Fruit fly (Drosophila melanogaster) whole organism, prepupa: ENCODE data around the gene CG7567.

Experiments
- Blimp-1 ChIP-seq: fragments of 200-800 bp; sonication (Bioruptor generic); optimal IDR thresholded peaks from 3 replicates; lab custom pipeline; 2017; ENCODE audit warnings: missing biosample characterization, missing genetic modification characterization, mild to moderate bottlenecking, moderate library complexity, missing genetic modification reagents
- CG10631 ChIP-seq: fragments of 200-800 bp; sonication (Bioruptor generic); optimal IDR thresholded peaks from 2 replicates; lab custom pipeline; 2016; ENCODE audit warnings: missing biosample characterization, missing genetic modification characterization
- CG10669 ChIP-seq: fragments of 200-800 bp; sonication (Bioruptor generic); optimal IDR thresholded peaks from 3 replicates; lab custom pipeline; 2018; ENCODE audit warnings: missing biosample characterization, mild to moderate bottlenecking, missing genetic modification characterization, moderate library complexity
- CG11294 ChIP-seq: fragments of 200-800 bp; sonication (Bioruptor generic); IDR thresholded peaks from 2 replicates; pipeline ENCODE4 v1.3.6; 2022; ENCODE audit warnings: missing biosample characterization, missing genetic modification characterization
- CG11762 ChIP-seq: fragments of 200-800 bp; sonication (Bioruptor generic); optimal IDR thresholded peaks from 3 replicates; lab custom pipeline; 2016; ENCODE audit warnings: missing biosample characterization, missing genetic modification characterization; ENCODE audit not compliant: insufficient read depth
- CG3032 ChIP-seq: fragments of 200-800 bp; optimal IDR thresholded peaks from 2 replicates; lab custom pipeline; 2019; ENCODE audit warnings: missing biosample characterization, mild to moderate bottlenecking, missing genetic modification characterization, moderate library complexity
- CG31627 ChIP-seq: fragments of 200-800 bp; sonication (Bioruptor generic); optimal IDR thresholded peaks from 3 replicates; lab custom pipeline; 2016; ENCODE audit warnings: missing biosample characterization, missing genetic modification characterization
- CG32006 ChIP-seq: fragments of 200-800 bp; sonication (Bioruptor generic); optimal IDR thresholded peaks from 3 replicates; lab custom pipeline; 2017; ENCODE audit warnings: missing biosample characterization, mild to moderate bottlenecking, missing genetic modification characterization
- CG34406 ChIP-seq: fragments of 200-800 bp; sonication (Bioruptor generic); optimal IDR thresholded peaks from 3 replicates; lab custom pipeline; 2016; ENCODE audit warnings: missing biosample characterization, missing genetic modification characterization
- CG3919 ChIP-seq: fragments of 200-800 bp; sonication (Bioruptor generic); optimal IDR thresholded peaks from 3 replicates; lab custom pipeline; 2016; ENCODE audit warnings: missing biosample characterization, missing genetic modification characterization
- CG4318 ChIP-seq: fragments of 200-800 bp; sonication (Bioruptor generic); optimal IDR thresholded peaks from 3 replicates; lab custom pipeline; 2017; ENCODE audit warnings: missing biosample characterization, mild to moderate bottlenecking, missing genetic modification characterization
- CG6163 ChIP-seq: fragments of 200-800 bp; sonication (Bioruptor generic); IDR thresholded peaks from 3 replicates; pipeline ENCODE4 v1.3.6; 2022; ENCODE audit warnings: missing biosample characterization, missing genetic modification characterization
- CG6792 ChIP-seq: fragments of 200-800 bp; sonication (Bioruptor generic); optimal IDR thresholded peaks from 3 replicates; lab custom pipeline; 2016; ENCODE audit warnings: missing biosample characterization, missing genetic modification characterization
- CG6808 ChIP-seq: fragments of 200-800 bp; sonication (Bioruptor generic); optimal IDR thresholded peaks from 3 replicates; lab custom pipeline; 2017; ENCODE audit warnings: missing biosample characterization, missing genetic modification characterization, mild to moderate bottlenecking, moderate library complexity, missing genetic modification reagents
- CG6854 ChIP-seq: fragments of 200-800 bp; sonication (Bioruptor generic); optimal IDR thresholded peaks from 2 replicates; lab custom pipeline; 2017; ENCODE audit warnings: missing biosample characterization, mild to moderate bottlenecking, missing genetic modification characterization
- CG7368 ChIP-seq: fragments of 200-800 bp; sonication (Bioruptor generic); optimal IDR thresholded peaks from 3 replicates; lab custom pipeline; 2016; ENCODE audit warnings: missing biosample characterization, missing genetic modification characterization
- CG8119 ChIP-seq: fragments of 200-800 bp; sonication (Bioruptor generic); IDR thresholded peaks from 3 replicates; pipeline ENCODE4 v1.3.6; 2022; ENCODE audit warnings: missing biosample characterization, missing genetic modification characterization
- CG8632 ChIP-seq: fragments of 200-800 bp; sonication (Bioruptor generic); optimal IDR thresholded peaks from 3 replicates; lab custom pipeline; 2016; ENCODE audit warnings: missing biosample characterization, missing genetic modification characterization
- Eip78C ChIP-seq: fragments of 200-800 bp; sonication (Bioruptor generic); peaks from one replicate; lab custom pipeline; 2016; ENCODE audit warnings: missing biosample characterization, missing genetic modification characterization
- Eip93F ChIP-seq: fragments of 200-800 bp; sonication (Bioruptor generic); optimal IDR thresholded peaks from 2 replicates; lab custom pipeline; 2016; ENCODE audit warnings: missing biosample characterization, mild to moderate bottlenecking, missing genetic modification characterization
- Ets96B ChIP-seq: fragments of 200-800 bp; optimal IDR thresholded peaks from 2 replicates; lab custom pipeline; 2019; ENCODE audit warnings: missing biosample characterization, mild to moderate bottlenecking, missing genetic modification characterization, moderate library complexity
- Hr39 ChIP-seq: fragments of 200-800 bp; sonication (Bioruptor generic); optimal IDR thresholded peaks from 2 replicates; lab custom pipeline; 2016; ENCODE audit warnings: missing biosample characterization, missing genetic modification characterization
- Hr4 ChIP-seq: fragments of 200-800 bp; sonication (Bioruptor generic); optimal IDR thresholded peaks from 3 replicates; lab custom pipeline; 2016; ENCODE audit warnings: missing biosample characterization, missing genetic modification characterization
- Lpt ChIP-seq: fragments of 200-800 bp; sonication (Bioruptor generic); optimal IDR thresholded peaks from 3 replicates; lab custom pipeline; 2016; ENCODE audit warnings: missing biosample characterization, missing genetic modification characterization
- Met ChIP-seq: fragments of 200-800 bp; sonication (Bioruptor generic); optimal IDR thresholded peaks from 3 replicates; lab custom pipeline; 2016; ENCODE audit warnings: missing biosample characterization, missing genetic modification characterization
- OdsH ChIP-seq: fragments of 200-800 bp; sonication (Bioruptor generic); optimal IDR thresholded peaks from 3 replicates; lab custom pipeline; 2016; ENCODE audit warnings: missing biosample characterization, missing genetic modification characterization
- Smox ChIP-seq: fragments of 200-800 bp; sonication (Bioruptor generic); optimal IDR thresholded peaks from 3 replicates; lab custom pipeline; 2016; ENCODE audit warnings: missing biosample characterization, missing genetic modification characterization
- Sox102F ChIP-seq: fragments of 200-800 bp; sonication (Bioruptor generic); optimal IDR thresholded peaks from 2 replicates; lab custom pipeline; 2016; ENCODE audit warnings: missing biosample characterization, mild to moderate bottlenecking, missing genetic modification characterization
- Sox14 ChIP-seq: fragments of 200-800 bp; sonication (Bioruptor generic); optimal IDR thresholded peaks from 3 replicates; lab custom pipeline; 2016; ENCODE audit warnings: missing biosample characterization, missing genetic modification characterization
- achi ChIP-seq: fragments of 200-800 bp; sonication (Bioruptor generic); optimal IDR thresholded peaks from 3 replicates; lab custom pipeline; 2016; ENCODE audit warnings: missing biosample characterization, missing genetic modification characterization
- acj6 ChIP-seq: fragments of 200-800 bp; sonication (Bioruptor generic); optimal IDR thresholded peaks from 3 replicates; lab custom pipeline; 2016; ENCODE audit warnings: missing biosample characterization, missing genetic modification characterization
- cyc ChIP-seq: fragments of 200-800 bp; sonication (Bioruptor generic); optimal IDR thresholded peaks from 3 replicates; lab custom pipeline; 2016; ENCODE audit warnings: missing biosample characterization, missing genetic modification characterization
- dac ChIP-seq: fragments of 200-800 bp; sonication (Bioruptor generic); optimal IDR thresholded peaks from 2 replicates; lab custom pipeline; 2017; ENCODE audit warnings: missing biosample characterization, mild to moderate bottlenecking, missing genetic modification characterization
- dsx ChIP-seq: fragments of 200-800 bp; optimal IDR thresholded peaks from 3 replicates; lab custom pipeline; 2019; ENCODE audit warnings: missing biosample characterization, mild to moderate bottlenecking, missing genetic modification characterization, moderate library complexity; ENCODE audit not compliant: poor library complexity, severe bottlenecking
- eg ChIP-seq: fragments of 200-800 bp; sonication (Bioruptor generic); IDR thresholded peaks from 3 replicates; pipeline ENCODE4 v1.3.6; 2022; ENCODE audit warnings: missing biosample characterization, missing genetic modification characterization
- esn ChIP-seq: fragments of 200-800 bp; sonication (Bioruptor generic); optimal IDR thresholded peaks from 2 replicates; lab custom pipeline; 2016; ENCODE audit warnings: missing biosample characterization, mild to moderate bottlenecking, missing genetic modification characterization, moderate library complexity
- fd59A ChIP-seq: fragments of 200-800 bp; sonication (Bioruptor generic); optimal IDR thresholded peaks from 2 replicates; lab custom pipeline; 2017; ENCODE audit warnings: missing biosample characterization, mild to moderate bottlenecking, missing genetic modification characterization, missing genetic modification reagents
- fkh ChIP-seq: fragments of 200-800 bp; sonication (Bioruptor generic); optimal IDR thresholded peaks from 3 replicates; lab custom pipeline; 2017; ENCODE audit warnings: missing biosample characterization, mild to moderate bottlenecking, missing genetic modification characterization, moderate library complexity
- lz ChIP-seq: fragments of 200-800 bp; sonication (Bioruptor generic); optimal IDR thresholded peaks from 3 replicates; lab custom pipeline; 2016; ENCODE audit warnings: missing biosample characterization, missing genetic modification characterization
- net ChIP-seq: fragments of 200-800 bp; sonication (Bioruptor generic); optimal IDR thresholded peaks from 3 replicates; lab custom pipeline; 2016; ENCODE audit warnings: missing biosample characterization, missing genetic modification characterization
- pdm3 ChIP-seq: fragments of 200-800 bp; sonication (Bioruptor generic); optimal IDR thresholded peaks from 3 replicates; lab custom pipeline; 2016; ENCODE audit warnings: missing biosample characterization, missing genetic modification characterization
- spab ChIP-seq: fragments of 200-800 bp; sonication (Bioruptor generic); optimal IDR thresholded peaks from 2 replicates; lab custom pipeline; 2017; ENCODE audit warnings: missing biosample characterization, mild to moderate bottlenecking, missing genetic modification characterization, missing genetic modification reagents
- ss ChIP-seq, 2 experiments: fragments of 200-800 bp; sonication (Bioruptor generic); optimal IDR thresholded peaks; 2 replicates in 1 of 2; 3 replicates in 1 of 2; lab custom pipeline; 2017 to 2018; ENCODE audit warnings: mild to moderate bottlenecking in 2 of 2, missing biosample characterization in 2 of 2, missing genetic modification characterization in 2 of 2, moderate library complexity in 1 of 2
- svp ChIP-seq: fragments of 200-800 bp; sonication (Bioruptor generic); peaks from one replicate; lab custom pipeline; 2016; ENCODE audit warnings: missing biosample characterization, missing genetic modification characterization
- topi ChIP-seq: fragments of 200-800 bp; sonication (Bioruptor generic); optimal IDR thresholded peaks from 3 replicates; lab custom pipeline; 2016; ENCODE audit warnings: missing biosample characterization, missing genetic modification characterization
- vri ChIP-seq: fragments of 200-800 bp; sonication (Bioruptor generic); optimal IDR thresholded peaks from 3 replicates; lab custom pipeline; 2016; ENCODE audit warnings: missing biosample characterization, mild to moderate bottlenecking, missing genetic modification characterization

The CG7567 gene

DNA sequence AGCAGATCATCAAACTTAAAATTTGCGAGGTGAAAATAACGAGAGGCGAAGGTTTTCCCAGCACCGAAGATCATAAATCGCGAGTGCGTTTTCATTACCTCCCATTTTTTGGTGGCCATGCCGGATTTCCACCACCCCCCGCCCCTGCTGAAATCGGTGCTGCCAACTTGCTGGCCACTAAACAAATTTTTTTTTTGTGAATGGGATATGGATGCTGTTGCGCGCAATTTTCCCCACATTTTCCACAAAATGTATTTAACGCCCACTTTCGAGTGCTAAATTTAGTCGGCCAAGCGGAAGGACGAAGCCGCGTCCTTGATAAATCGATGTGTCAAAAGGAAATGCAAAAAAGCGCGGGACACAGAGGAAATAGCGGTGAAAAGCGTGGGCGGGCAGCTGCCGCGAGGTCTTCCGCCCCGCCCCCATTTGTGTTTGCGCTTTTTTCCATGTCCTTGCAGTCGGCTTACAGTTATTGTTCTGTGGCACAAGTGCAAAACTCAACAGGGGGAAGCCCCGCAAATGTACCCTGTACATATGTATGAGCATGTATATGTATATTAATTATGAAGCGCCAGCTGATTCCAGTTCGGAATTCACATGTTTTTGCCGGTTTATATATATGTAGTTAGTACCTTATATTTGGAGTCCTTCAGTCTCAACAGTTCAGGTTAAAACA is 4.4 kb upstream of the CG7567 start:
- TF ChIP-seq svp (GFP tag; lab: Kevin White, UChicago) (peak; percentile 55), spab (no peak), CG8632 (GFP tag; lab: Kevin White, UChicago) (no peak), CG6163 (0 out of 3 replicates have a peak, but pooled peaks have one; percentile 36), Eip78C (GFP tag; lab: Kevin White, UChicago) (peak; percentile 50), fkh (GFP tag; lab: Kevin White, UChicago) (no peak), eg (peak; percentile 40; the same call in 1 of the 3 replicates), CG11294 (no peak), ss (GFP tag; optimal IDR thresholded peaks at IDR 0.05; lab: Kevin White, UChicago) (no peak), CG11762 (GFP tag; lab: Kevin White, UChicago) (peak; percentile 7), CG32006 (GFP tag; lab: Kevin White, UChicago) (no peak), CG6808 (GFP tag; lab: Kevin White, UChicago) (no peak), CG3032 (tag; lab: Kevin White, UChicago) (no peak), CG4318 (GFP tag; lab: Kevin White, UChicago) (no peak), topi (GFP tag; lab: Kevin White, UChicago) (no peak), CG6854 (GFP tag; lab: Kevin White, UChicago) (no peak)

DNA sequence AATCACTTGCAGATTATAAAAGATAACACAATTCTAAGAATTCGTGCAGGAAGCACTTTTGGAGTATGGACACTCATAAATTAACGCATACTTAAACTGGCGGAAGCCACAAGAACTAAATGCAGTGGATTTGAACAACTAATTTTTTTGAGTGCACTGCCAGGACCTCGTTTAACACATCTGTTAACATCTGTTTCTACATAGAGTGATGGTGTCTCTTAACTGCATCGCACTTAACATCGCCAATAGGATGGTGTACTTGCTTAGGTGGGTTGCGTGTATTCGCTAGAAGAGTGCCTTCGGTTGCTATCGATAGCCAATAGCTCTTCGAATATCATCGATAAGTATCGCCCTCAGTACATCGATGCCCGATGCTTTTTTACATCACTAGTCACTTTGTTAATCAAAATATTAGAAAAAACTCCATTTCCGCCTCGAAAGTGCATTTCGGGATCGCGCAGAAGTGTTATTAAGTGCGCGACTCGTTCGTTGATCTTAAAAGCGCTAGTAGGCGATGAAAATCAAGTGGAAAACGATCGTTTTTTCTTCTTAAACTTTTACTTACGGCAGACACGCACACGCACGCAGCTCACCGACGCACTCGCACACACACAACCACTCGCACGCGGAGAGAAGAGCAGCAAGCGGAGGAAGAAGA is 3.7 kb upstream of the CG7567 start, which contains the start of gene alph:
Gene alph (plus strand): TSS at position 351 of the 658 bp plus-strand sequence.
- TF ChIP-seq Met (GFP tag; lab: Kevin White, UChicago) (peak; percentile 46), lz (peak; percentile 51), CG8119 (GFP tag; lab: Robert Waterston, UW) (peak; percentile 38; the same call in 2 of the 3 replicates), net (GFP tag; lab: Kevin White, UChicago) (peak; percentile 39), CG32006 (GFP tag; lab: Kevin White, UChicago) (peak; percentile 25), CG10631 (GFP tag; lab: Kevin White, UChicago) (peak; percentile 45), eg (peak; percentile 29; the same call in 2 of the 3 replicates), Eip93F (no peak), Sox14 (peak; percentile 77), Lpt (GFP tag; lab: Kevin White, UChicago) (peak; percentile 1), esn (GFP tag; lab: Kevin White, UChicago) (peak; percentile 54), CG7368 (GFP tag; lab: Kevin White, UChicago) (peak; percentile 29), Hr4 (peak; percentile 54), Smox (GFP tag; lab: Kevin White, UChicago) (peak; percentile 45), achi (peak; percentile 42), CG10669 (GFP tag; lab: Kevin White, UChicago) (peak; percentile 49), CG31627 (peak; percentile 25), svp (GFP tag; lab: Kevin White, UChicago) (peak; percentile 82), dac (GFP tag; lab: Kevin White, UChicago) (peak; percentile 11), Sox102F (peak; percentile 40), dsx (GFP tag; lab: Kevin White, UChicago) (peak; percentile 8), ss (GFP tag; optimal IDR thresholded peaks at IDR 0.05; lab: Kevin White, UChicago) (peak in 1 of 2 experiments; percentile 13), OdsH (peak; percentile 63), CG6808 (GFP tag; lab: Kevin White, UChicago) (no peak), acj6 (GFP tag; lab: Kevin White, UChicago) (peak; percentile 54), CG6792 (GFP tag; lab: Kevin White, UChicago) (no peak), topi (GFP tag; lab: Kevin White, UChicago) (peak; percentile 50), Eip78C (GFP tag; lab: Kevin White, UChicago) (peak; percentile 89), pdm3 (peak; percentile 66), CG6854 (GFP tag; lab: Kevin White, UChicago) (no peak), vri (peak; percentile 14), Hr39 (GFP tag; lab: Kevin White, UChicago) (peak; percentile 45), CG11762 (GFP tag; lab: Kevin White, UChicago) (no peak), CG34406 (peak; percentile 25), fd59A (GFP tag; lab: Kevin White, UChicago) (no peak), CG3032 (tag; lab: Kevin White, UChicago) (no peak), CG3919 (GFP tag; lab: Kevin White, UChicago) (peak; percentile 45), cyc (GFP tag; lab: Kevin White, UChicago) (peak; percentile 13), Blimp-1 (GFP tag; lab: Kevin White, UChicago) (no peak), Ets96B (tag; lab: Kevin White, UChicago) (peak; percentile 50)
